Fruit fly (Drosophila melanogaster): ENCODE results near the gene CG14050.

CG14050 gene

dm6 chrX:2320892-2321291, 5.1 kb downstream of the CG14050 start:
- no peak for TF ChIP-seq woc (GFP tag; optimal IDR thresholded peaks at IDR 0.05)
- no peak for TF ChIP-seq OdsH (GFP tag; optimal IDR thresholded peaks at IDR 0.05)
- TF ChIP-seq fru (GFP tag; optimal IDR thresholded peaks at IDR 0.05): no peak
- no peak for TF ChIP-seq pan (optimal IDR thresholded peaks at IDR 0.05)
- no peak for TF ChIP-seq psq (GFP tag; optimal IDR thresholded peaks at IDR 0.05)
- no peak for TF ChIP-seq sage (GFP tag; optimal IDR thresholded peaks at IDR 0.05)
- no peak for TF ChIP-seq tai (GFP tag; optimal IDR thresholded peaks at IDR 0.05)
- no peak for TF ChIP-seq Jra (GFP tag; optimal IDR thresholded peaks at IDR 0.05)

dm6 chrX:2319783-2320182, 6.2 kb downstream of the CG14050 start:
- no peak for TF ChIP-seq Rel (GFP tag; optimal IDR thresholded peaks at IDR 0.05)
- TF ChIP-seq Rel (tag; optimal IDR thresholded peaks at IDR 0.05): no peak
- no peak for TF ChIP-seq Hr83 (GFP tag; optimal IDR thresholded peaks at IDR 0.05; ENCODE audit: poor library complexity, severe bottlenecking)
- no peak for TF ChIP-seq CrebA (GFP tag; optimal IDR thresholded peaks at IDR 0.05; ENCODE audit: borderline replicate concordance)
- no peak for TF ChIP-seq usp (GFP tag; optimal IDR thresholded peaks at IDR 0.05)
- TF ChIP-seq Jra (GFP tag; optimal IDR thresholded peaks at IDR 0.05): no peak
- no peak for TF ChIP-seq OdsH (GFP tag; optimal IDR thresholded peaks at IDR 0.05)
- TF ChIP-seq CG32264 (GFP tag; optimal IDR thresholded peaks at IDR 0.05): no peak
- no peak for TF ChIP-seq Vsx2 (GFP tag; optimal IDR thresholded peaks at IDR 0.05; ENCODE audit: partially characterized antibody)
- TF ChIP-seq psq (GFP tag; optimal IDR thresholded peaks at IDR 0.05): no peak
- TF ChIP-seq Dfd (GFP tag; optimal IDR thresholded peaks at IDR 0.05): no peak
- TF ChIP-seq Abd-B (GFP tag; optimal IDR thresholded peaks at IDR 0.05): no peak
- no peak for TF ChIP-seq dl (GFP tag; optimal IDR thresholded peaks at IDR 0.05; ENCODE audit: insufficient read depth in 1 of 2, partially characterized antibody in 2 of 2)
- no peak for TF ChIP-seq brk (GFP tag; optimal IDR thresholded peaks at IDR 0.05)
- no peak for TF ChIP-seq Myc (optimal IDR thresholded peaks at IDR 0.05)

dm6 chrX:2318369-2318768, 7.6 kb downstream of the CG14050 start:
- TF ChIP-seq OdsH (GFP tag; optimal IDR thresholded peaks at IDR 0.05) (peak; percentile 36), psq (GFP tag; optimal IDR thresholded peaks at IDR 0.05) (peak; percentile 29), br (GFP tag; optimal IDR thresholded peaks at IDR 0.05) (peak; percentile 63), woc (GFP tag; optimal IDR thresholded peaks at IDR 0.05) (peak; percentile 58), fru (GFP tag; optimal IDR thresholded peaks at IDR 0.05) (peak; percentile 79), HLH106 (tag; optimal IDR thresholded peaks at IDR 0.05) (peak; percentile 65), h (GFP tag; optimal IDR thresholded peaks at IDR 0.05) (peak; percentile 57), Jra (GFP tag; optimal IDR thresholded peaks at IDR 0.05) (no peak), ey (GFP tag; optimal IDR thresholded peaks at IDR 0.05) (peak; percentile 68), pan (optimal IDR thresholded peaks at IDR 0.05) (no peak), rgr (GFP tag; optimal IDR thresholded peaks at IDR 0.05) (peak; percentile 54), foxo (GFP tag; optimal IDR thresholded peaks at IDR 0.05) (peak in 1 of 2 experiments; percentile 81), Sp1 (GFP tag; optimal IDR thresholded peaks at IDR 0.05) (peak; percentile 26), dmrt93B (GFP tag; optimal IDR thresholded peaks at IDR 0.05) (peak; percentile 52), Abd-B (GFP tag; optimal IDR thresholded peaks at IDR 0.05) (no peak), CrebA (GFP tag; optimal IDR thresholded peaks at IDR 0.05; ENCODE audit: borderline replicate concordance) (no peak), Hnf4 (GFP tag; optimal IDR thresholded peaks at IDR 0.05) (peak; percentile 41)

- TF ChIP-seq woc (GFP tag; optimal IDR thresholded peaks at IDR 0.05) (peak; percentile 8), h (GFP tag; optimal IDR thresholded peaks at IDR 0.05) (peak; percentile 95), Jra (GFP tag; optimal IDR thresholded peaks at IDR 0.05) (peak; percentile 62), Hr83 (GFP tag; optimal IDR thresholded peaks at IDR 0.05; ENCODE audit: poor library complexity, severe bottlenecking) (peak; percentile 10), Hnf4 (GFP tag; optimal IDR thresholded peaks at IDR 0.05) (peak; percentile 3), N (GFP tag; optimal IDR thresholded peaks at IDR 0.05) (peak; percentile 22), sage (GFP tag; optimal IDR thresholded peaks at IDR 0.05) (no peak), jim (GFP tag; optimal IDR thresholded peaks at IDR 0.05) (no peak), Sp1 (GFP tag; optimal IDR thresholded peaks at IDR 0.05) (peak; percentile 21), CG9705 (GFP tag; optimal IDR thresholded peaks at IDR 0.05) (no peak), dmrt93B (GFP tag; optimal IDR thresholded peaks at IDR 0.05) (no peak), usp (GFP tag; optimal IDR thresholded peaks at IDR 0.05) (no peak), Myc (optimal IDR thresholded peaks at IDR 0.05) (no peak), Rel (GFP tag; optimal IDR thresholded peaks at IDR 0.05) (no peak), Rel (tag; optimal IDR thresholded peaks at IDR 0.05) (peak; percentile 84), HLH106 (tag; optimal IDR thresholded peaks at IDR 0.05) (no peak), dl (GFP tag; optimal IDR thresholded peaks at IDR 0.05; ENCODE audit: insufficient read depth in 1 of 2, partially characterized antibody in 2 of 2) (peak; percentile 96 to 98), Abd-B (GFP tag; optimal IDR thresholded peaks at IDR 0.05) (no peak), psq (GFP tag; optimal IDR thresholded peaks at IDR 0.05) (peak; percentile 86), Vsx2 (GFP tag; optimal IDR thresholded peaks at IDR 0.05; ENCODE audit: partially characterized antibody) (peak; percentile 95), fru (GFP tag; optimal IDR thresholded peaks at IDR 0.05) (peak; percentile 52), foxo (GFP tag; optimal IDR thresholded peaks at IDR 0.05) (peak; percentile 16 to 38), Mio (GFP tag; optimal IDR thresholded peaks at IDR 0.05) (no peak), br (GFP tag; optimal IDR thresholded peaks at IDR 0.05) (peak; percentile 14), Hr78 (GFP tag; optimal IDR thresholded peaks at IDR 0.05) (no peak), OdsH (GFP tag; optimal IDR thresholded peaks at IDR 0.05) (peak; percentile 27), Dfd (GFP tag; optimal IDR thresholded peaks at IDR 0.05) (no peak), ey (GFP tag; optimal IDR thresholded peaks at IDR 0.05) (no peak), rgr (GFP tag; optimal IDR thresholded peaks at IDR 0.05) (peak; percentile 30), brk (GFP tag; optimal IDR thresholded peaks at IDR 0.05) (no peak), CrebA (GFP tag; optimal IDR thresholded peaks at IDR 0.05; ENCODE audit: borderline replicate concordance) (no peak), sv (GFP tag; optimal IDR thresholded peaks at IDR 0.05) (no peak), Dif (GFP tag; optimal IDR thresholded peaks at IDR 0.05; ENCODE audit: partially characterized antibody) (peak; percentile 98), lola (GFP tag; optimal IDR thresholded peaks at IDR 0.05) (no peak), pan (optimal IDR thresholded peaks at IDR 0.05) (peak; percentile 32), GATAd (GFP tag; optimal IDR thresholded peaks at IDR 0.05) (peak; percentile 67)
These were observed 8.6 kb downstream of the CG14050 start for dm6 chrX:2317347-2317832.

Measured in whole organism, wandering third instar larva.